Worm (Caenorhabditis elegans) whole organism, early embryonic: ENCODE data around the gene B0218.7.

ENCODE experiments used
- B0310.2 ChIP-seq: sonication (generic microtip); optimal IDR thresholded peaks from 2 replicates; lab custom pipeline; 2016; ENCODE audit warnings: mild to moderate bottlenecking, missing genetic modification characterization, missing compliant biosample characterization
- F13C5.2 ChIP-seq: sonication (generic microtip); optimal IDR thresholded peaks from 2 replicates; lab custom pipeline; 2017; ENCODE audit warnings: mild to moderate bottlenecking, missing genetic modification characterization, inconsistent platforms, missing compliant biosample characterization
- aly-1 ChIP-seq: sonication (generic microtip); optimal IDR thresholded peaks from 2 replicates; lab custom pipeline; 2016; ENCODE audit warnings: missing genetic modification characterization, missing compliant biosample characterization
- ama-1 ChIP-seq: fragments of 150-350 bp; optimal IDR thresholded peaks from 2 replicates; lab custom pipeline; 2014
- ceh-13 ChIP-seq: fragments of 200-800 bp; sonication (Bioruptor generic); optimal IDR thresholded peaks from 2 replicates; lab custom pipeline; 2018; ENCODE audit warnings: mild to moderate bottlenecking, missing genetic modification characterization, missing compliant biosample characterization
- ceh-36 ChIP-seq: sonication (generic microtip); optimal IDR thresholded peaks from 2 replicates; lab custom pipeline; 2016; ENCODE audit warnings: missing genetic modification characterization, inconsistent platforms, missing compliant biosample characterization
- ets-7 ChIP-seq: sonication (generic microtip); optimal IDR thresholded peaks from 2 replicates; lab custom pipeline; 2016; ENCODE audit warnings: missing genotype, missing genetic modification characterization, missing compliant biosample characterization
- flt-1 ChIP-seq: fragments of 200-800 bp; sonication (Bioruptor generic); IDR thresholded peaks from 2 replicates; pipeline ENCODE4 v1.3.6; 2022; ENCODE audit warnings: missing genetic modification characterization, missing compliant biosample characterization
- hmbx-1 ChIP-seq: sonication (generic microtip); optimal IDR thresholded peaks from 2 replicates; lab custom pipeline; 2016; ENCODE audit warnings: mild to moderate bottlenecking, missing genetic modification characterization, missing compliant biosample characterization
- hmg-4 ChIP-seq: fragments of 200-800 bp; sonication (Bioruptor generic); optimal IDR thresholded peaks from 2 replicates; lab custom pipeline; 2018; ENCODE audit warnings: mild to moderate bottlenecking, missing genetic modification characterization, missing compliant biosample characterization
- hnd-1 ChIP-seq: sonication (generic microtip); optimal IDR thresholded peaks from 2 replicates; lab custom pipeline; 2016; ENCODE audit warnings: missing genetic modification characterization, missing compliant biosample characterization
- pes-1 ChIP-seq: fragments of 200-800 bp; sonication (Bioruptor generic); IDR thresholded peaks from 2 replicates; pipeline ENCODE4 v1.3.6; 2022; ENCODE audit warnings: missing genetic modification reagents, missing genetic modification characterization, missing compliant biosample characterization
- scrt-1 ChIP-seq: fragments of 200-800 bp; sonication (Bioruptor generic); IDR thresholded peaks from 2 replicates; pipeline ENCODE4 v1.3.6; 2022; ENCODE audit warnings: missing genetic modification characterization, missing compliant biosample characterization
- sea-1 ChIP-seq: fragments of 200-800 bp; sonication (Bioruptor generic); conservative IDR thresholded peaks from 2 replicates; pipeline ENCODE4 v1.3.6; 2022; ENCODE audit warnings: missing genetic modification characterization, missing compliant biosample characterization
- tbx-11 ChIP-seq: fragments of 200-800 bp; sonication (Bioruptor generic); IDR thresholded peaks from 2 replicates; pipeline ENCODE4 v1.3.6; 2022; ENCODE audit warnings: missing genetic modification characterization, missing compliant biosample characterization
- tbx-37 ChIP-seq: fragments of 200-800 bp; sonication (Bioruptor generic); conservative IDR thresholded peaks from 2 replicates; pipeline ENCODE4 v1.3.6; 2022; ENCODE audit warnings: missing genetic modification reagents, missing genetic modification characterization, missing compliant biosample characterization
- tra-4 ChIP-seq: sonication (generic microtip); optimal IDR thresholded peaks from 2 replicates; lab custom pipeline; 2017; ENCODE audit warnings: missing genetic modification characterization, missing compliant biosample characterization

Gene B0218.7

DNA sequence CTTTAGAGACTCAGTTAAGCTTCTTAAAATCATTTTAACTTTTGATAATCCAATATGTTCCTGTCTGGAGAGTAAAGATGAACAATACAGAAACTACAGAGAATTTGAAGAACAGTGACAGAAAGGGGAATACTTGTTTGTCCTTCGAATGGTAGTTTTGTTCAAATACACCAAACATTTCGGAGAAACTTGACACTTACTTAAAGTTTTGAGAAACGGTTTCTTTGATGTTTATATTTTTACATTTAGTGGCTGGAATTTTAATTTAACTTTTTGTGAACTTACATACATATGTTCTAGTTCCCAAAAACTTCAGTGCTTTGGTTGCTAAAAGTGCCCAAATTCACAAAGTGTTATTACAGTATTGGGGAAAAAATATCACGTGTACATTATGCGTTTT lies 8.7 kb downstream of the B0218.7 start, which contains the start of gene B0218.5:
Gene B0218.5 (minus strand): TSS at position 101 of the 400 bp plus-strand sequence.
- no peak for TF ChIP-seq F13C5.2 (tag; lab: Kevin White, UChicago)

DNA sequence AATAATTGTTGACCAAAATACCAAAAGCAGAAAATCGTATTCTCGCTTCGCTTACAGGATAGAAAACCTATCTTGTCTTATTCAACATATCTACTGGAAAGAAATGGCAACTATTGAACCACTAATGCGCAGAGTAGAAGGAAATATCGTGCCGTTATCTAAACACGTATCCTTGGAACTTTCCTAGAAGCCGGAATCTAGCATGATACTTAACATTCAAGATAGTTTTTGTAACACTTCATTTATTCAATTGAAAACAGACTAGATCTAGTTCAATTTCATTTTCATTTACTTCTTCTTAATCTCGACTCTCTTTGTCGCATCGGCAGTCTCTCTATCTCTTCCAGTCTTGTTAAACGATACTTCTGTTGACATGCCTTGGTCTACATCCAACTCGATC lies 10.9 kb downstream of the B0218.7 start:
- TF ChIP-seq hmg-4, result no peak
- no peak for TF ChIP-seq tbx-11 (GFP tag; lab: Robert Waterston, UW)
- TF ChIP-seq hmbx-1 (tag; lab: Kevin White, UChicago), result no peak

DNA sequence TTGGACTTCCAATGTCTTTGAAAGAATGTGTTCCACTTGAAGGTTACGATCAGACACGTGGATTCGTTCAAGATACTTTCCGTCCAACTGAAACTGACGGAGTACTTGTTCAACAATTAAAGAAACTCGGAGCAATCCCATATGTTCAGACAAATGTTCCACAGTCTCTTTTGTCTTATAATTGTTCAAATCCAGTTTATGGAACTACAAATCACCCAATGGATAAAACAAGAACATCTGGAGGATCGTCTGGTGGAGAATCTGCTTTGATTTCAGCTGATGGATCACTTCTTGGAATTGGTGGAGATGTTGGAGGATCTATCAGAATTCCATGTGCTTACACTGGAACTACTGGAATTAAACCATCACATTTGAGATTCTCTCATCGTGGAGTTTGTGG lies 12.7 kb downstream of the B0218.7 start:
- TF ChIP-seq tra-4 (tag; lab: Kevin White, UChicago) (no peak), hmbx-1 (tag; lab: Kevin White, UChicago) (no peak), tbx-11 (GFP tag; lab: Robert Waterston, UW) (no peak), tbx-37 (no peak), F13C5.2 (tag; lab: Kevin White, UChicago) (no peak), hmg-4 (no peak), flt-1 (no peak), ets-7 (tag; lab: Kevin White, UChicago) (no peak), aly-1 (tag; lab: Kevin White, UChicago) (no peak), hnd-1 (tag; lab: Kevin White, UChicago) (no peak), ceh-36 (tag; lab: Kevin White, UChicago) (no peak), sea-1 (GFP tag; lab: Robert Waterston, UW) (no peak), ceh-13 (GFP tag; lab: Kevin White, UChicago) (no peak), B0310.2 (tag; lab: Kevin White, UChicago) (no peak), ama-1 (lab: Kevin White, UChicago) (no peak), scrt-1 (no peak), pes-1 (GFP tag; lab: Robert Waterston, UW) (no peak)

DNA sequence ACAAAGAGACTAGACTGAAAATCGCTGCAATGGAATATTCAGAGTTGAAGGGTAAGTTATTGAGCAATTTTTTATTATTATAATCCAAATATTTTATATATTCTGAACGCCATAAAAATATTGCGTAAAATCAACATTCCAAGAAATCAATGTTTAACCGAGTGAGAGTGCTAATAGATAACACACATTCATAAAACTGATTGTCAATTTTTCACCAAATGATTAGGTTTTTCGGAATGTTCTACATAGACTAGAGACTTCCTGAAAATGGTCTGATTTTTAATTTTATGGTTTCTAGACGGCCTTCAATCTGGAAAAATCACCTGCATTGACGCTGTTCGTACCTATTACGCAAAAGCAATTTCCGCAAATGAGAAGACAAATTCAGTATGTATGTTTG lies 13.2 kb downstream of the B0218.7 start:
- TF ChIP-seq sea-1 (GFP tag; lab: Robert Waterston, UW) (no peak), ceh-36 (tag; lab: Kevin White, UChicago) (no peak), flt-1 (no peak), aly-1 (tag; lab: Kevin White, UChicago) (no peak), tbx-37 (no peak), scrt-1 (no peak), ceh-13 (GFP tag; lab: Kevin White, UChicago) (no peak), B0310.2 (tag; lab: Kevin White, UChicago) (no peak), F13C5.2 (tag; lab: Kevin White, UChicago) (no peak), tbx-11 (GFP tag; lab: Robert Waterston, UW) (no peak), tra-4 (tag; lab: Kevin White, UChicago) (no peak), pes-1 (GFP tag; lab: Robert Waterston, UW) (no peak), ets-7 (tag; lab: Kevin White, UChicago) (no peak), ama-1 (lab: Kevin White, UChicago) (no peak), hmg-4 (no peak), hmbx-1 (tag; lab: Kevin White, UChicago) (no peak), hnd-1 (tag; lab: Kevin White, UChicago) (no peak)

DNA sequence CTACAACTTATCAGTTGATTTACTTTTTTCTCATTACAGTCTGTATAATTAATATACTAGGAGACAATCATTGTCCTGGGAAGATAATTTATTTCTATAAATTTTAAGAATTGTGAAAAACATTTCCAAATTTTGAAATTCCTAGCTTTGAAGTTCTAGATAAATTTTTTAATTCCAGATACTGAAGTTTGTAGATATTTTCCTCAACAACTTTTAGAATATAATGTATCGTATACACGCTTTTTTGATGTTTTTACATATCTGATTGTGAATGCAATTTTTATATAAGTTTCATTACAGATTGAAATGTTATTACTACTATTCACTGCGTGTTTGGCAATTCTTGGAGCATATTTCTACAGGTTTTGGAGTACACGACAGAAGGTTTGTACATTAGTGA lies 13.7 kb downstream of the B0218.7 start, which contains the start of gene faah-2:
Gene faah-2 (plus strand): TSS at position 301 of the 400 bp plus-strand sequence.
- TF ChIP-seq pes-1 (GFP tag; lab: Robert Waterston, UW), result no peak
- no peak for TF ChIP-seq tra-4 (tag; lab: Kevin White, UChicago)
- TF ChIP-seq tbx-37, result no peak

DNA sequence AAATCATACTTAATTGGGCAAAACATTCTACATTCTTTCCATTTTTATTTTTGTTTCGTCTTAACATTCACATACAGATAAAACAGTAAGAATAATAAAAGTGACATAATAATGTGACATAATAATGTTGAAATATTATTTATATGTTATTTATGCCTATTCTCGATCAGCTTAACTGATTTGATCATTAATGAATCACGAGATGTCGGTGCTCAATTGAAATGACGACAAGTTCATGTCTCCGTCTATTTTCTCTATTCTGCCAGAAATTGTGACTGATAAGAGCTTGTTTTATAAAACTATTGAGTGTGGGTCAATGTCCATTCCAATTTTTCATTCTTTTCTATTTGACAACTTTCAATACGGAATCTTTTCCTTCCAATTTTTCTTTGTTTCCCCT lies 14.1 kb downstream of the B0218.7 start:
- TF ChIP-seq ets-7 (tag; lab: Kevin White, UChicago) (no peak), sea-1 (GFP tag; lab: Robert Waterston, UW) (no peak), scrt-1 (no peak), ama-1 (lab: Kevin White, UChicago) (no peak), flt-1 (no peak), pes-1 (GFP tag; lab: Robert Waterston, UW) (no peak), tra-4 (tag; lab: Kevin White, UChicago) (no peak), F13C5.2 (tag; lab: Kevin White, UChicago) (no peak), B0310.2 (tag; lab: Kevin White, UChicago) (no peak), tbx-11 (GFP tag; lab: Robert Waterston, UW) (no peak), aly-1 (tag; lab: Kevin White, UChicago) (no peak), hmbx-1 (tag; lab: Kevin White, UChicago) (no peak), hnd-1 (tag; lab: Kevin White, UChicago) (no peak), ceh-36 (tag; lab: Kevin White, UChicago) (no peak), ceh-13 (GFP tag; lab: Kevin White, UChicago) (no peak), hmg-4 (no peak)

DNA sequence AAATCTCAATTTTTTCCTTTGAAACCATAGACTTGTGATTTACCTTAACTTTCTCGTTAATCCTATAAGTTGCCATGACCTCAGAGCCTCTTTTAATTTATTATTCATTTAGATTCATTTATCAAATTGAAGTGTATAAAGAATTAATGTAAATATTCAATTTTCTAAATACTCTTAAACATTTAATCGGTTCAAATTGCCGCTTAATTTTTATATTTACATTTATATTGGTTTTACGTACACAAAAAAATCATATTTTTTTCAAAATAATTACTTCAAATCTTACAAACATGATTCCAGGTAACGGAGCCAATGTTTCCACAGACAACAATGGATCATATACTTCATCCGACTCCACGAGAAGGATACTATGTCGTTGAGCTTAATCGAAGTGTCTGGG lies 17.4 kb downstream of the B0218.7 start, which contains the start of gene pmk-1:
Gene pmk-1 (plus strand): TSS at position 301 of the 400 bp plus-strand sequence.
- TF ChIP-seq tra-4 (tag; lab: Kevin White, UChicago) (no peak), aly-1 (tag; lab: Kevin White, UChicago) (no peak)

DNA sequence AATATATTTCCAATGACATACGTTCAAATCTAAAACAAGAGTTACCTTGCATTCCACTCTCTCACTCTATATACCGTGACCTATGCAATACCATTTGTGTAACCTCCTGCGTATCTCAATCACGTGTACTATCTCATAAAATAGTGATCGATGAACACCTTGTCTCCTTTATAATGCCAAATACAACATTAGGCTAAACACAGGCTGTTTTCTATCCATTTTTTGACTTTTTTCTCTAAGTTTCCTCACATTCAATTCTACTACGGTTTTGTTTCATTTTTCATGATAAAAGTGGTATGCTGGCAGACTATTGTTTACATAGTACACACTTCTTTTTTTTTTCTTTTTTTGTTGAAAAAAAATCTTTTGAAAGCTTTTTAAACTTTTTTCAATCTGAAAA lies 19.6 kb downstream of the B0218.7 start:
- TF ChIP-seq hnd-1 (tag; lab: Kevin White, UChicago), result no peak
- no peak for TF ChIP-seq B0310.2 (tag; lab: Kevin White, UChicago)
- no peak for TF ChIP-seq flt-1
- no peak for TF ChIP-seq aly-1 (tag; lab: Kevin White, UChicago)
- no peak for TF ChIP-seq tra-4 (tag; lab: Kevin White, UChicago)
- TF ChIP-seq tbx-11 (GFP tag; lab: Robert Waterston, UW), result no peak
- no peak for TF ChIP-seq hmbx-1 (tag; lab: Kevin White, UChicago)
- TF ChIP-seq ceh-36 (tag; lab: Kevin White, UChicago), result no peak
- no peak for TF ChIP-seq ama-1 (lab: Kevin White, UChicago)
